Fruit fly (Drosophila melanogaster) Kc167 (cell line): Measurements from ENCODE around the gene CG9427.

Experiments used
- Myc ChIP-seq: fragments of >200 bp; optimal IDR thresholded peaks from 2 replicates; lab custom pipeline; 2017; ENCODE audit warnings: missing external identifiers
- Sin3A ChIP-seq: fragments of >200 bp; optimal IDR thresholded peaks from 2 replicates; lab custom pipeline; 2018; ENCODE audit warnings: missing external identifiers
- h ChIP-seq: fragments of >200 bp; optimal IDR thresholded peaks from 3 replicates; lab custom pipeline; 2018; ENCODE audit warnings: missing external identifiers
- insv ChIP-seq: fragments of >200 bp; optimal IDR thresholded peaks from 3 replicates; lab custom pipeline; 2018; ENCODE audit warnings: missing external identifiers
- psq ChIP-seq: fragments of >200 bp; optimal IDR thresholded peaks from 2 replicates; lab custom pipeline; 2017; ENCODE audit warnings: missing external identifiers
- ttk ChIP-seq: sonication (Bioruptor generic); optimal IDR thresholded peaks from 2 replicates; lab custom pipeline; 2017; ENCODE audit warnings: missing external identifiers

DNA sequence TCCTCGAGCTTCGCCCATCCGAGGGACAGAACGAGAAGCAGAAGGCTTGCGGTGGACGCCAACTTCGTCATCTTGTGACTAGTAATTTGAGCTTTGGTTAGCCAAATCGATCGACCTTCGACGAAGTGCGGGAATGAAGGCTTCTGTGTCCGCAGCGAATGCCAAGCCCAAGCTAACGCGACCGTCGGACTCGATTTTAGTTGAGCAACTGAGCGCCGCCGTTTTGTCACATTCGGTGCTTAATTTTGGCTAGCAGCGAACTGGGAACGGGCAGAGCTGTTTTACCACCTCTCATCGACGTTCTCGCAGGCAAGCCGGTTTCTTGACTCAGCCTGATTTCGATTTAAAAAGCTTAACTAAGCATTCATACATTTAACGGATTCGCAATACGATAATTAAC, 464 bp downstream of the CG9427 start:
- no peak for TF ChIP-seq Myc (lab: Kevin White, UChicago)
- no peak for TF ChIP-seq insv
- TF ChIP-seq ttk (lab: Kevin White, UChicago), result no peak
- no peak for TF ChIP-seq psq (lab: Kevin White, UChicago)
- TF ChIP-seq h (lab: Kevin White, UChicago), result no peak
- TF ChIP-seq Sin3A (lab: Kevin White, UChicago), result no peak
